Worm (Caenorhabditis elegans) whole organism, midembryonic: ENCODE measurements around the gene cup-15.

Experiments used
- T22C8.4 ChIP-seq: fragments of 200-800 bp; sonication (Bioruptor generic); IDR thresholded peaks from 2 replicates; pipeline ENCODE4 v1.3.6; 2022; ENCODE audit warnings: missing genetic modification characterization, missing compliant biosample characterization
- cog-1 ChIP-seq: sonication (generic microtip); optimal IDR thresholded peaks from 2 replicates; lab custom pipeline; 2016; ENCODE audit warnings: missing genetic modification characterization, missing compliant biosample characterization
- klf-2 ChIP-seq: fragments of 200-800 bp; sonication (Bioruptor generic); conservative IDR thresholded peaks from 2 replicates; pipeline ENCODE4 v1.3.6; 2022; ENCODE audit warnings: missing genetic modification reagents, missing genetic modification characterization, missing compliant biosample characterization
- ref-1 ChIP-seq: fragments of 200-800 bp; sonication (Bioruptor generic); conservative IDR thresholded peaks from 2 replicates; pipeline ENCODE4 v1.3.6; 2022; ENCODE audit warnings: missing genetic modification reagents, missing genetic modification characterization, missing compliant biosample characterization
- tab-1 ChIP-seq: fragments of 200-800 bp; sonication (Bioruptor generic); IDR thresholded peaks from 2 replicates; pipeline ENCODE4 v1.3.6; 2022; ENCODE audit warnings: missing genetic modification characterization, missing compliant biosample characterization
- ztf-23 ChIP-seq: fragments of 200-800 bp; sonication (Bioruptor generic); IDR thresholded peaks from 2 replicates; pipeline ENCODE4 v1.3.6; 2022; ENCODE audit warnings: missing genetic modification reagents, missing genetic modification characterization, missing compliant biosample characterization
- ztf-29 ChIP-seq: fragments of 200-800 bp; sonication (Bioruptor generic); IDR thresholded peaks from 2 replicates; pipeline ENCODE4 v1.3.6; 2022; ENCODE audit warnings: missing genetic modification reagents, missing genetic modification characterization, missing compliant biosample characterization

DNA sequence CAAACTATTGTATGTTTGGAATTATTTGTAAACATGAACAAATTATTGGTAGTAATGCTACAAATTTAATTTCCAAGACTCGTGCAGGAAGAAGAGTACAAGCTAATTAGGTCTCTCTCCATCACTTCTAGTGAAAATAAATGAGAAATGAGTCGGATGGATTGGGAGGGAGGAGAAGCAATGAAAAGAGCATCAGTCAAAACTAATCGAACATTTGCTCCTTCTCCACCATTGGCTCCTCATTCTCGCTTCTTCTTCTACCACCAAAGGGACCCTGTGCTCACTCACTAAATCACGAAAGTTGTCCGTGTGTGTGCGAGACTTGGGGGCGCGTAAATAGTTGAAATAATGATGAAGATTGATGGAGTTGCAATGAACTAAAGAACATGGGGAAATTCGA, 46.0 kb upstream of the cup-15 start:
- TF ChIP-seq tab-1 (GFP tag; lab: Robert Waterston, UW) (no peak), cog-1 (tag; lab: Kevin White, UChicago) (no peak), ref-1 (no peak), T22C8.4 (no peak), ztf-29 (GFP tag; lab: Robert Waterston, UW) (no peak), klf-2 (no peak), ztf-23 (no peak)
